Fruit fly (Drosophila melanogaster): ENCODE data around the gene TfIIEalpha.
A peak's percentile ranks its signal among the peaks of the same experiment; 100 is the strongest.

Gene TfIIEalpha

dm6 chr3L:11681794-11682193 is at the start of gene TfIIEalpha (continued):
- TF ChIP-seq vvl (GFP tag; IDR thresholded peaks at IDR 0.05) (peak; percentile 73), hth (optimal IDR thresholded peaks at IDR 0.05) (no peak), gfzf (GFP tag; optimal IDR thresholded peaks at IDR 0.05) (peak; percentile 99), lab (GFP tag; optimal IDR thresholded peaks at IDR 0.05) (no peak), prd (optimal IDR thresholded peaks at IDR 0.05) (no peak), prd (GFP tag; IDR thresholded peaks at IDR 0.05) (no peak), salm (tag; optimal IDR thresholded peaks at IDR 0.05) (no peak), CG3065 (GFP tag; optimal IDR thresholded peaks at IDR 0.05) (no peak), CG9817 (tag; optimal IDR thresholded peaks at IDR 0.05) (no peak), CG6689 (GFP tag; IDR thresholded peaks at IDR 0.05) (no peak), CG14710 (tag; optimal IDR thresholded peaks at IDR 0.05) (peak; percentile 38), CG13624 (GFP tag; optimal IDR thresholded peaks at IDR 0.05) (peak; percentile 17), Bteb2 (GFP tag; optimal IDR thresholded peaks at IDR 0.05) (no peak), Atf6 (GFP tag; IDR thresholded peaks at IDR 0.05) (no peak), E2f2 (GFP tag; IDR thresholded peaks at IDR 0.05) (peak; percentile 90), CG11085 (GFP tag; IDR thresholded peaks at IDR 0.05) (no peak), Oli (tag; optimal IDR thresholded peaks at IDR 0.05) (no peak), otp (GFP tag; IDR thresholded peaks at IDR 0.05) (no peak), Sox102F (GFP tag; optimal IDR thresholded peaks at IDR 0.05) (no peak), CG8765 (GFP tag; IDR thresholded peaks at IDR 0.05) (no peak), CG5245 (GFP tag; optimal IDR thresholded peaks at IDR 0.05) (no peak), NfI (GFP tag; optimal IDR thresholded peaks at IDR 0.05) (no peak), az2 (GFP tag; optimal IDR thresholded peaks at IDR 0.05) (no peak), sug (tag; optimal IDR thresholded peaks at IDR 0.05) (peak; percentile 27), wek (GFP tag; optimal IDR thresholded peaks at IDR 0.05) (no peak), Antp (GFP tag; optimal IDR thresholded peaks at IDR 0.05) (no peak), abd-A (tag; optimal IDR thresholded peaks at IDR 0.05) (no peak), CG4730 (GFP tag; IDR thresholded peaks at IDR 0.05) (no peak), CG31365 (tag; optimal IDR thresholded peaks at IDR 0.05) (no peak), CG1529 (GFP tag; optimal IDR thresholded peaks at IDR 0.05) (no peak), Nf-YC (tag; optimal IDR thresholded peaks at IDR 0.05) (peak; percentile 23), Pdp1 (GFP tag; optimal IDR thresholded peaks at IDR 0.05) (peak in 1 of 2 experiments; percentile 56), CG3838 (GFP tag; optimal IDR thresholded peaks at IDR 0.05) (no peak), NC2α (GFP tag; optimal IDR thresholded peaks at IDR 0.05) (no peak), sens (GFP tag) (peak; percentile 16), dm (GFP tag; optimal IDR thresholded peaks at IDR 0.05) (no peak), CoRest (tag; optimal IDR thresholded peaks at IDR 0.05) (peak; percentile 62), stwl (tag; optimal IDR thresholded peaks at IDR 0.05) (peak; percentile 68), CG10543 (GFP tag; optimal IDR thresholded peaks at IDR 0.05) (peak; percentile 24), Sox100B (GFP tag; optimal IDR thresholded peaks at IDR 0.05) (no peak), sisA (GFP tag; IDR thresholded peaks at IDR 0.05) (no peak), tna (GFP tag; IDR thresholded peaks at IDR 0.05; ENCODE audit: partially characterized antibody) (no peak), z (GFP tag; IDR thresholded peaks at IDR 0.05) (no peak), mld (GFP tag; IDR thresholded peaks at IDR 0.05; ENCODE audit: partially characterized antibody) (no peak), tgo (GFP tag; IDR thresholded peaks at IDR 0.05) (no peak), ind (GFP tag; optimal IDR thresholded peaks at IDR 0.05) (no peak), insv (GFP tag; optimal IDR thresholded peaks at IDR 0.05) (peak in 1 of 2 experiments; percentile 4), lilli (GFP tag; optimal IDR thresholded peaks at IDR 0.05) (peak; percentile 41), CG7987 (GFP tag; optimal IDR thresholded peaks at IDR 0.05) (no peak), Ada2b (GFP tag; IDR thresholded peaks at IDR 0.05) (no peak; the same call in 1 of the 2 replicates), CG10565 (GFP tag; optimal IDR thresholded peaks at IDR 0.05) (no peak), CG11560 (tag; IDR thresholded peaks at IDR 0.05) (peak; percentile 45; the same call in 1 of the 3 replicates), zfh1 (GFP tag; IDR thresholded peaks at IDR 0.05) (no peak)

Data from whole organism, embryonic.